Worm (Caenorhabditis elegans) whole organism, L4/young adult: Measurements from ENCODE around the gene fbxa-141.

Experiments used
- dao-5 ChIP-seq: sonication (generic microtip); optimal IDR thresholded peaks from 2 replicates; lab custom pipeline; 2016; ENCODE audit warnings: missing genotype, missing genetic modification characterization, moderate library complexity, missing compliant biosample characterization
- him-1 ChIP-seq: sonication (generic microtip); optimal IDR thresholded peaks from 2 replicates; lab custom pipeline; 2016; ENCODE audit warnings: missing genotype, missing genetic modification reagents, missing genetic modification characterization, missing compliant biosample characterization

- TF ChIP-seq him-1 (tag; lab: Kevin White, UChicago), result no peak
- TF ChIP-seq dao-5 (tag; lab: Kevin White, UChicago), result no peak
These were observed 26.2 kb downstream of the fbxa-141 start for ce11 chrX:14486503-14486902.
